Worm (Caenorhabditis elegans) whole organism, late embryonic: ENCODE results near the gene wrt-9.

Experiments
- Y22D7AL.16 ChIP-seq: sonication (generic microtip); optimal IDR thresholded peaks from 2 replicates; lab custom pipeline; 2016; ENCODE audit warnings: missing genetic modification characterization, missing compliant biosample characterization
- ceh-18 ChIP-seq: sonication (generic microtip); optimal IDR thresholded peaks from 2 replicates; lab custom pipeline; 2016; ENCODE audit warnings: missing genetic modification characterization, missing compliant biosample characterization
- ceh-2 ChIP-seq: sonication (generic microtip); optimal IDR thresholded peaks from 2 replicates; lab custom pipeline; 2016; ENCODE audit warnings: missing genotype, missing genetic modification characterization, missing compliant biosample characterization
- ceh-22 ChIP-seq: sonication (generic microtip); optimal IDR thresholded peaks from 2 replicates; lab custom pipeline; 2017; ENCODE audit warnings: missing biosample characterization, missing genetic modification characterization
- ceh-24 ChIP-seq: sonication (generic microtip); optimal IDR thresholded peaks from 2 replicates; lab custom pipeline; 2016; ENCODE audit warnings: mild to moderate bottlenecking, missing genetic modification characterization, missing compliant biosample characterization
- ceh-31 ChIP-seq: sonication (generic microtip); optimal IDR thresholded peaks from 2 replicates; lab custom pipeline; 2016; ENCODE audit warnings: missing genetic modification characterization, missing compliant biosample characterization
- ceh-34 ChIP-seq: sonication (generic microtip); optimal IDR thresholded peaks from 2 replicates; lab custom pipeline; 2016; ENCODE audit warnings: mild to moderate bottlenecking, missing genetic modification characterization, missing compliant biosample characterization
- ceh-48 ChIP-seq: sonication (generic microtip); optimal IDR thresholded peaks from 2 replicates; lab custom pipeline; 2016; ENCODE audit warnings: missing genetic modification characterization, inconsistent platforms, missing compliant biosample characterization
- ceh-9 ChIP-seq: sonication (generic microtip); optimal IDR thresholded peaks from 2 replicates; lab custom pipeline; 2016; ENCODE audit warnings: mild to moderate bottlenecking, missing genetic modification characterization, inconsistent platforms, missing compliant biosample characterization
- dmd-4 ChIP-seq: sonication (generic microtip); optimal IDR thresholded peaks from 2 replicates; lab custom pipeline; 2016; ENCODE audit warnings: borderline replicate concordance, missing genetic modification characterization, missing compliant biosample characterization
- elt-2 ChIP-seq: sonication (generic microtip); optimal IDR thresholded peaks from 2 replicates; lab custom pipeline; 2016; ENCODE audit warnings: missing genetic modification reagents, missing genetic modification characterization, missing compliant biosample characterization
- elt-4 ChIP-seq: sonication (generic microtip); optimal IDR thresholded peaks from 2 replicates; lab custom pipeline; 2016; ENCODE audit warnings: missing genetic modification characterization, missing compliant biosample characterization
- fax-1 ChIP-seq: sonication (generic microtip); optimal IDR thresholded peaks from 2 replicates; lab custom pipeline; 2016; ENCODE audit warnings: missing genotype, missing genetic modification characterization, missing compliant biosample characterization
- fkh-10 ChIP-seq: fragments of 150-350 bp; optimal IDR thresholded peaks from 2 replicates; lab custom pipeline; 2014; ENCODE audit warnings: missing biosample characterization, missing genetic modification reagents, missing genetic modification characterization
- fkh-6 ChIP-seq: sonication (generic microtip); optimal IDR thresholded peaks from 2 replicates; lab custom pipeline; 2016; ENCODE audit warnings: missing genetic modification characterization, missing compliant biosample characterization
- hlh-30 ChIP-seq: sonication (generic microtip); optimal IDR thresholded peaks from 2 replicates; lab custom pipeline; 2017; ENCODE audit warnings: antibody characterized with exemption, missing genetic modification characterization, missing compliant biosample characterization; ENCODE audit not compliant: insufficient read depth
- hlh-8 ChIP-seq: sonication (generic microtip); optimal IDR thresholded peaks from 2 replicates; lab custom pipeline; 2016; ENCODE audit warnings: missing genotype, missing genetic modification characterization, missing compliant biosample characterization
- madf-2 ChIP-seq: sonication (generic microtip); optimal IDR thresholded peaks from 2 replicates; lab custom pipeline; 2017; ENCODE audit warnings: missing genetic modification characterization, missing compliant biosample characterization
- mec-3 ChIP-seq: sonication (generic microtip); optimal IDR thresholded peaks from 2 replicates; lab custom pipeline; 2016; ENCODE audit warnings: borderline replicate concordance, missing genetic modification characterization, missing compliant biosample characterization
- nfya-1 ChIP-seq: sonication (generic microtip); optimal IDR thresholded peaks from 2 replicates; lab custom pipeline; 2017; ENCODE audit warnings: missing genetic modification characterization, mild to moderate bottlenecking, missing compliant biosample characterization, antibody characterized with exemption, moderate library complexity
- nhr-232 ChIP-seq: sonication (generic microtip); optimal IDR thresholded peaks from 2 replicates; lab custom pipeline; 2016; ENCODE audit warnings: missing genetic modification characterization, missing compliant biosample characterization
- npax-4 ChIP-seq: sonication (generic microtip); optimal IDR thresholded peaks from 2 replicates; lab custom pipeline; 2016; ENCODE audit warnings: missing genetic modification characterization, missing compliant biosample characterization
- pag-3 ChIP-seq: sonication (generic microtip); optimal IDR thresholded peaks from 2 replicates; lab custom pipeline; 2016; ENCODE audit warnings: missing compliant biosample characterization, missing genetic modification characterization, borderline replicate concordance
- pax-1 ChIP-seq: fragments of 150-350 bp; optimal IDR thresholded peaks from 2 replicates; lab custom pipeline; 2014; ENCODE audit warnings: missing biosample characterization, missing genetic modification characterization
- pha-2 ChIP-seq: sonication (generic microtip); optimal IDR thresholded peaks from 2 replicates; lab custom pipeline; 2017; ENCODE audit warnings: mild to moderate bottlenecking, missing genetic modification characterization, missing compliant biosample characterization
- pqm-1 ChIP-seq: sonication (generic microtip); optimal IDR thresholded peaks from 2 replicates; lab custom pipeline; 2016; ENCODE audit warnings: missing genetic modification characterization, missing compliant biosample characterization
- pros-1 ChIP-seq: fragments of 150-350 bp; optimal IDR thresholded peaks from 2 replicates; lab custom pipeline; 2014; ENCODE audit warnings: missing biosample characterization, missing genetic modification reagents, missing genetic modification characterization
- ref-2 ChIP-seq: sonication (generic microtip); optimal IDR thresholded peaks from 2 replicates; lab custom pipeline; 2016; ENCODE audit warnings: missing genetic modification characterization, missing compliant biosample characterization
- sdc-2 ChIP-seq: sonication (generic microtip); optimal IDR thresholded peaks from 2 replicates; lab custom pipeline; 2016; ENCODE audit warnings: missing genotype, missing genetic modification characterization, missing compliant biosample characterization
- sox-4 ChIP-seq: sonication (generic microtip); optimal IDR thresholded peaks from 2 replicates; lab custom pipeline; 2017; ENCODE audit warnings: mild to moderate bottlenecking, missing genetic modification characterization, inconsistent platforms, missing compliant biosample characterization
- ttx-3 ChIP-seq: sonication (generic microtip); optimal IDR thresholded peaks from 2 replicates; lab custom pipeline; 2016; ENCODE audit warnings: missing genetic modification reagents, missing genetic modification characterization, missing compliant biosample characterization
- ztf-16 ChIP-seq: sonication (generic microtip); optimal IDR thresholded peaks from 2 replicates; lab custom pipeline; 2017; ENCODE audit warnings: missing genetic modification characterization, missing compliant biosample characterization

wrt-9 gene

DNA sequence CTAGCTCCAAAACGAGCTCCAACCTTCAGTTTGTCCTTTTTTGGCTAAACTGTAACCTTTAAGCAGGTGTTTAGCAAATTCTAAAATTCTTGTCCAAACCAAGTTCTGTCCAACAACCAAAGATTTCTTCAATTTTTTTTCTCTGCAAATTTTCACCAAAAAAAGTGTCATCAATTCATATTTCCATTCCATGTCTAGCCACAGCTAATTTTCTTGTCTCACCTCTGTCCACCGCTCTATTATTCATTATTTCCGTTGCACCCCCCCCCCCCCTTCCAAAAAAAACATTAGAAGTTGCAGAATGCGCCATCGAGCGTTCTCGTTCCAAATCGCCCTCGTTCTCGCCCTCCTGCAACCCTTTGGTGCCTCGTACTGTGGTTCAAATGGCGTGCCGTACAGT lies at the start of gene wrt-9:
Gene wrt-9 (plus strand): TSS at position 301 of the 400 bp plus-strand sequence.
- TF ChIP-seq ceh-34 (tag; lab: Kevin White, UChicago) (no peak), pha-2 (no peak), ceh-18 (tag; lab: Kevin White, UChicago) (no peak), pax-1 (tag; lab: Kevin White, UChicago) (no peak), ttx-3 (tag; lab: Kevin White, UChicago) (no peak), ceh-24 (tag; lab: Kevin White, UChicago) (no peak), fkh-6 (tag; lab: Kevin White, UChicago) (no peak), fax-1 (tag; lab: Kevin White, UChicago) (no peak), ztf-16 (no peak), nhr-232 (tag; lab: Kevin White, UChicago) (no peak), ceh-31 (tag; lab: Kevin White, UChicago) (no peak), elt-2 (tag; lab: Kevin White, UChicago) (no peak), fkh-10 (GFP tag; lab: Kevin White, UChicago) (no peak)

DNA sequence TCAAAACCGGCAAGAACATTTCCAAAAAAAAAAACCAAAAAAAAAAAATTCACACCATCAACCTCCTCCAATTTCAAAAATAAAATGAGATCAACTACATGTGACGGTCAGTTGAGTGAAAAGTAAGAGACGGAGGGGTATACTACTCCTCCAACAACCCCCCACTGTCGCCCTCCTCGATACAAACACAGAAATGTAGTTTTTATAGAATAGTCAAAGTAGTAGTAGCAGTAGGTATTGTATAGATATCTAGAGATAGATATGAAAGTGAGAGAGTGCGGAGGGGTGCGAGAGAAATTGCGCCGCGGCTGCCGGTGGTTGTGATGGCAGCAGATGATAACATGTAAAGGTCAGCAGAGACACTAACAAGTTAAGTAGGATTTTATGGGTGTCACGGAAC lies 49.1 kb upstream of the wrt-9 start:
- TF ChIP-seq Y22D7AL.16 (tag; lab: Kevin White, UChicago) (no peak), sdc-2 (peak; percentile 21)
- TF ChIP-seq, all 69 proteins: peak for 1

DNA sequence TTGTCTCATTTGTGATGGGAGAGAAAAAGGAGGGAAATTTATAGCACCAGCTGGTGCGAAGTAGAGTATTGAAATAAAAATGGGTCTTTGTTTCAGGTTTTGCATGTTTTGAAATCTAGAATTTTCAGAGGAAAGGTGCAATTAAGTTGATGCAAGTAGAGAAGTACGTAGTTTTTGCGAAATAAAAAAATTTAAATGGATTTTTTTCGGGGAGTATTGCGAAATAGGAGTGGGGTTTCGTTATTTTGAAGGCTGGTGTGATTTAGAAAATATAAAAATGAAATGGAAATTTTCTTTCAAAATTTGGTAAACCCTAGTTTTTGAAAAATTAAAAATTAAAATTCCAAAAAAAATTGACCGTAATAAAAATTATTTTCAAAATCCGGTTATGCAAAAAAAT lies 48.3 kb upstream of the wrt-9 start:
- TF ChIP-seq ceh-2 (tag; lab: Kevin White, UChicago) (no peak), mec-3 (tag; lab: Kevin White, UChicago) (no peak), ref-2 (tag; lab: Kevin White, UChicago) (no peak), hlh-30 (tag; lab: Kevin White, UChicago) (no peak), ceh-9 (tag; lab: Kevin White, UChicago) (no peak), elt-4 (no peak), hlh-8 (tag; lab: Kevin White, UChicago) (no peak), dmd-4 (tag; lab: Kevin White, UChicago) (no peak), npax-4 (tag; lab: Kevin White, UChicago) (no peak)

DNA sequence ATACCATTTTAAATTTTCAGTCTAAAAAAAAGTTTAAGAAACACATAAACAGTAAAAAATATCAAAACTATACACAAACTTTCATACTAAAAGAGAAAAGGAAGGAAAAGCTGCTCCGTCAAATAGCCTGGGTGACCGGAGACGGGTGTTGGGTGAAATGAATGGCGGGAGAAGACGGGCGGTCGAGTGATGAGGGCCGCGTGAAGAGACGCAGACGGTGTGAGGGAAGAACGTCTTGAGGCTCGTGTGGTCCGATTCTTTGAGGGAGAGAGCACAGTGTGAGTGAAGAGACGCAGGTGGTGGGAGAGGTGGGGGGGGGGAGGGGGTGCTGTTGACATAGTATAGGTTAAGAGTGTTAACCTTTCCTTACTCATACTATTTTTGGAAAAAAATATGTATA lies 47.4 kb upstream of the wrt-9 start:
- TF ChIP-seq pag-3 (tag; lab: Kevin White, UChicago) (no peak), pha-2 (no peak), nfya-1 (tag; lab: Kevin White, UChicago) (peak; percentile 63), ceh-24 (tag; lab: Kevin White, UChicago) (no peak), ceh-31 (tag; lab: Kevin White, UChicago) (peak; percentile 4), ceh-22 (tag; lab: Kevin White, UChicago) (no peak), madf-2 (tag; lab: Kevin White, UChicago) (no peak), sox-4 (no peak), hlh-30 (tag; lab: Kevin White, UChicago) (peak; percentile 14), pqm-1 (tag; lab: Kevin White, UChicago) (no peak), pros-1 (tag; lab: Kevin White, UChicago) (no peak), ceh-48 (no peak)
- TF ChIP-seq, all 69 proteins: peak for 3

DNA sequence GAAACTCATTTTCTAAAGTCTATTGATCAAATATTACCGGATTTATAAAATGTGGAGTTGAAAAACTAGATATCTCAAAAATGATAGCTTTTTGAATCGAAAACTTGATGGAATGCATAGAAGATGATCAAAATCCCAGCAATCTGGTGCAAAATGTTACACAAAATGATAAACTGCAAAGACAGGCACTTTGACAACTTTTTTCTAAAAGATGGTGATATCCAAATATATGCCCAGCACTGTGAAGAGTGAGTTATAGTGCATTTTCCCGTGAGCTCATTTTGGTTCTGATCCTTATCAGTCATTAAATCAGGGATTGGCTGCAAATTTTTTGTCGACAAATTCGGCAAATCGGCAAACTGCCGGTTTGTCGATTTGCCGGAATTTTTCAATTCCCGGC lies 41.2 kb upstream of the wrt-9 start, which contains the start of gene K06A9.3:
Gene K06A9.3 (minus strand): TSS at position 101 of the 400 bp plus-strand sequence.
- TF ChIP-seq ceh-22 (tag; lab: Kevin White, UChicago) = no peak
- no peak for TF ChIP-seq pag-3 (tag; lab: Kevin White, UChicago)
- no peak for TF ChIP-seq pax-1 (tag; lab: Kevin White, UChicago)
- no peak for TF ChIP-seq ceh-9 (tag; lab: Kevin White, UChicago)
- TF ChIP-seq pros-1 (tag; lab: Kevin White, UChicago) = no peak

DNA sequence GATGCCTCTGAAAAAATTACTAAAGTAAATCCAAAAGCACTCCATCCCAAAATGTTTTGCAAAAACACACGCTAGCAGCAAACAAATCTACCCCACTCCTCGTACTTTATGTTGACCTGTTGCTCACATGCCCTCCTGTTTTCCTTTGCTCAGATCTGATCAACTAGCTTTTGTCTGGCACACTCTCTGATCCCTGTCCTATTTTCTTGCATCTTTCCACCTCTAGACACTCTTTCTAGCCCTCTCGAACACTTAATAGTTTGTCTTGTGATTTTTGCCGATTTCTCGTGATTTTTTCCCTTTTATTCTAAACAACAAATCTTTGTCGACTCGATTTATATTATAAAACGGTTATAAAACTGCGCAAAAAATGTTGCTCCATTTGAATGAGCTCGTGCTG lies 40.3 kb upstream of the wrt-9 start, which contains the start of gene K06A9.2:
Gene K06A9.2 (plus strand): TSS at position 229 of the 400 bp plus-strand sequence.
- TF ChIP-seq pqm-1 (tag; lab: Kevin White, UChicago) (no peak), ceh-18 (tag; lab: Kevin White, UChicago) (peak; percentile 12)
- TF ChIP-seq, all 69 proteins: peak for 1
